Fruit fly (Drosophila melanogaster) whole organism, embryonic: Measurements from ENCODE around the gene CG31775.

ENCODE experiments used
- Asciz ChIP-seq: fragments of 200-800 bp; sonication (Bioruptor generic); optimal IDR thresholded peaks from 2 replicates; lab custom pipeline; 2017; ENCODE audit warnings: missing biosample characterization, mild to moderate bottlenecking, missing genetic modification characterization, missing genetic modification reagents
- Atf-2 ChIP-seq: fragments of 200-800 bp; sonication (Bioruptor generic); optimal IDR thresholded peaks from 2 replicates; lab custom pipeline; 2016; ENCODE audit warnings: missing biosample characterization, missing genetic modification characterization
- CG12155 ChIP-seq: fragments of 200-800 bp; sonication (Bioruptor generic); optimal IDR thresholded peaks from 3 replicates; lab custom pipeline; 2016; ENCODE audit warnings: missing biosample characterization, missing genetic modification characterization
- CG12299 ChIP-seq: fragments of 200-800 bp; sonication (Bioruptor generic); optimal IDR thresholded peaks from 2 replicates; lab custom pipeline; 2018; ENCODE audit warnings: missing biosample characterization, mild to moderate bottlenecking, missing genetic modification characterization
- CG13123 ChIP-seq: fragments of 200-800 bp; sonication (Bioruptor generic); optimal IDR thresholded peaks from 2 replicates; lab custom pipeline; 2016; ENCODE audit warnings: missing biosample characterization, missing genetic modification characterization
- CG15601 ChIP-seq: fragments of 200-800 bp; sonication (Bioruptor generic); optimal IDR thresholded peaks from 3 replicates; lab custom pipeline; 2019; ENCODE audit warnings: missing biosample characterization, mild to moderate bottlenecking, missing genetic modification characterization, moderate library complexity
- CG15696 ChIP-seq: fragments of 200-800 bp; sonication (Bioruptor generic); optimal IDR thresholded peaks from 2 replicates; lab custom pipeline; 2019; ENCODE audit warnings: missing biosample characterization, mild to moderate bottlenecking, missing genetic modification characterization, moderate library complexity
- CG16815 ChIP-seq: fragments of 200-800 bp; sonication (Bioruptor generic); optimal IDR thresholded peaks from 3 replicates; lab custom pipeline; 2017; ENCODE audit warnings: missing biosample characterization, mild to moderate bottlenecking, missing genetic modification characterization
- CG17829 ChIP-seq: fragments of 200-800 bp; optimal IDR thresholded peaks from 2 replicates; lab custom pipeline; 2019; ENCODE audit warnings: missing biosample characterization, mild to moderate bottlenecking, missing genetic modification characterization, moderate library complexity
- CG1832 ChIP-seq: fragments of 200-800 bp; sonication (Bioruptor generic); optimal IDR thresholded peaks from 2 replicates; lab custom pipeline; 2017; ENCODE audit warnings: missing biosample characterization, mild to moderate bottlenecking, missing genetic modification characterization, inconsistent platforms
- CG2116 ChIP-seq: fragments of 200-800 bp; sonication (Bioruptor generic); optimal IDR thresholded peaks from 3 replicates; lab custom pipeline; 2018; ENCODE audit warnings: missing biosample characterization, mild to moderate bottlenecking, missing genetic modification characterization
- CG2202 ChIP-seq: fragments of 200-800 bp; sonication (Bioruptor generic); optimal IDR thresholded peaks from 2 replicates; lab custom pipeline; 2018; ENCODE audit warnings: missing biosample characterization, mild to moderate bottlenecking, missing genetic modification characterization
- CG2875 ChIP-seq: fragments of 200-800 bp; sonication (Bioruptor generic); optimal IDR thresholded peaks from 2 replicates; lab custom pipeline; 2017; ENCODE audit warnings: missing biosample characterization, mild to moderate bottlenecking, missing genetic modification characterization, missing genetic modification reagents
- CG3407 ChIP-seq: fragments of 200-800 bp; sonication (Bioruptor generic); optimal IDR thresholded peaks from 2 replicates; lab custom pipeline; 2018; ENCODE audit warnings: missing biosample characterization, mild to moderate bottlenecking, missing genetic modification characterization
- CG5245 ChIP-seq: fragments of 200-800 bp; sonication (Bioruptor generic); optimal IDR thresholded peaks from 3 replicates; lab custom pipeline; 2016; ENCODE audit warnings: missing biosample characterization, missing genetic modification characterization
- CG6765 ChIP-seq: fragments of 200-800 bp; sonication (Bioruptor generic); optimal IDR thresholded peaks from 3 replicates; lab custom pipeline; 2017; ENCODE audit warnings: missing biosample characterization, mild to moderate bottlenecking, missing genetic modification characterization
- CG7271 ChIP-seq: fragments of 200-800 bp; sonication (Bioruptor generic); optimal IDR thresholded peaks from 2 replicates; lab custom pipeline; 2018; ENCODE audit warnings: missing biosample characterization, mild to moderate bottlenecking, missing genetic modification characterization, moderate library complexity
- CG7963 ChIP-seq: fragments of 200-800 bp; sonication (Bioruptor generic); IDR thresholded peaks from 3 replicates; pipeline ENCODE4 v1.3.6; 2022; ENCODE audit warnings: missing biosample characterization, missing genetic modification characterization; ENCODE audit not compliant: partially characterized antibody
- CG8924 ChIP-seq: fragments of 200-800 bp; optimal IDR thresholded peaks from 3 replicates; lab custom pipeline; 2019; ENCODE audit warnings: missing biosample characterization, mild to moderate bottlenecking, missing genetic modification characterization, moderate library complexity
- CTCF ChIP-seq: fragments of 200-800 bp; sonication (Bioruptor generic); optimal IDR thresholded peaks from 2 replicates; lab custom pipeline; 2017; ENCODE audit warnings: missing biosample characterization, mild to moderate bottlenecking, missing genetic modification characterization, moderate library complexity
- CkIIα-i1 ChIP-seq: fragments of 200-800 bp; sonication (Bioruptor generic); IDR thresholded peaks from 2 replicates; pipeline ENCODE4 v1.3.6; 2022; ENCODE audit warnings: missing biosample characterization, missing genetic modification characterization
- CrebB ChIP-seq: fragments of 200-800 bp; sonication (Bioruptor generic); optimal IDR thresholded peaks from 3 replicates; lab custom pipeline; 2018; ENCODE audit warnings: missing biosample characterization, mild to moderate bottlenecking, missing genetic modification characterization
- Doc3 ChIP-seq: fragments of 200-800 bp; sonication (Bioruptor generic); IDR thresholded peaks from 3 replicates; pipeline ENCODE4 v1.3.6; 2022; ENCODE audit warnings: missing biosample characterization, missing genetic modification characterization; ENCODE audit not compliant: partially characterized antibody
- Elba2 ChIP-seq: fragments of 200-800 bp; sonication (Bioruptor generic); optimal IDR thresholded peaks from 3 replicates; lab custom pipeline; 2016; ENCODE audit warnings: missing biosample characterization, missing genetic modification characterization
- Fer1 ChIP-seq: fragments of 200-800 bp; sonication (Bioruptor generic); optimal IDR thresholded peaks from 2 replicates; lab custom pipeline; 2017; ENCODE audit warnings: missing biosample characterization, mild to moderate bottlenecking, missing genetic modification characterization
- H15 ChIP-seq: fragments of 200-800 bp; sonication (Bioruptor generic); IDR thresholded peaks from 3 replicates; pipeline ENCODE4 v1.3.6; 2022; ENCODE audit warnings: missing biosample characterization, missing genetic modification characterization
- HHEX ChIP-seq: fragments of 200-800 bp; sonication (Bioruptor generic); optimal IDR thresholded peaks from 3 replicates; lab custom pipeline; 2017; ENCODE audit warnings: missing biosample characterization, mild to moderate bottlenecking, missing genetic modification characterization, missing genetic modification reagents
- Jarid2 ChIP-seq: fragments of 200-800 bp; sonication (Bioruptor generic); optimal IDR thresholded peaks from 3 replicates; lab custom pipeline; 2017; ENCODE audit warnings: mild to moderate bottlenecking, missing biosample characterization, missing genetic modification reagents, missing genetic modification characterization
- Lhr ChIP-seq: fragments of 200-800 bp; sonication (Bioruptor generic); optimal IDR thresholded peaks from 3 replicates; lab custom pipeline; 2017; ENCODE audit warnings: mild to moderate bottlenecking, missing biosample characterization, missing genetic modification reagents, missing genetic modification characterization
- MBD-R2 ChIP-seq: fragments of 200-800 bp; sonication (Bioruptor generic); IDR thresholded peaks from 2 replicates; pipeline ENCODE4 v1.3.6; 2022; ENCODE audit warnings: missing biosample characterization, missing genetic modification characterization
- Med ChIP-seq: fragments of 200-800 bp; sonication (Bioruptor generic); peaks from one replicate; lab custom pipeline; 2016; ENCODE audit warnings: missing biosample characterization, missing genetic modification characterization, mild to moderate bottlenecking, inconsistent platforms, moderate library complexity
- NfI ChIP-seq: fragments of 200-800 bp; sonication (Bioruptor generic); optimal IDR thresholded peaks from 3 replicates; lab custom pipeline; 2018; ENCODE audit warnings: missing biosample characterization, mild to moderate bottlenecking, missing genetic modification characterization, moderate library complexity
- Oaz ChIP-seq: fragments of 200-800 bp; sonication (Bioruptor generic); IDR thresholded peaks from 2 replicates; pipeline ENCODE4 v1.3.6; 2022; ENCODE audit warnings: missing biosample characterization, missing genetic modification characterization
- YL-1 ChIP-seq: fragments of 200-800 bp; sonication (Bioruptor generic); optimal IDR thresholded peaks from 3 replicates; lab custom pipeline; 2017; ENCODE audit warnings: missing biosample characterization, mild to moderate bottlenecking, missing genetic modification characterization
- ara ChIP-seq: fragments of 200-800 bp; sonication (Bioruptor generic); IDR thresholded peaks from 2 replicates; pipeline ENCODE4 v1.3.6; 2022; ENCODE audit warnings: missing biosample characterization, missing genetic modification characterization
- ase ChIP-seq: fragments of 200-800 bp; sonication (Bioruptor generic); IDR thresholded peaks from 3 replicates; pipeline ENCODE4 v1.3.6; 2022; ENCODE audit warnings: missing biosample characterization, missing genetic modification characterization
- az2 ChIP-seq: fragments of 200-800 bp; sonication (Bioruptor generic); optimal IDR thresholded peaks from 3 replicates; lab custom pipeline; 2016; ENCODE audit warnings: missing biosample characterization, missing genetic modification characterization
- bbx ChIP-seq: fragments of 200-800 bp; sonication (Bioruptor generic); IDR thresholded peaks from 2 replicates; pipeline ENCODE4 v1.3.6; 2022; ENCODE audit warnings: missing biosample characterization, missing genetic modification characterization; ENCODE audit not compliant: partially characterized antibody
- br ChIP-seq: fragments of >200 bp; optimal IDR thresholded peaks from 2 replicates; lab custom pipeline; 2017
- crc ChIP-seq: fragments of 200-800 bp; sonication (Bioruptor generic); optimal IDR thresholded peaks from 2 replicates; lab custom pipeline; 2016; ENCODE audit warnings: missing biosample characterization, missing genetic modification characterization
- eyg ChIP-seq: fragments of 200-800 bp; sonication (Bioruptor generic); optimal IDR thresholded peaks from 3 replicates; lab custom pipeline; 2016; ENCODE audit warnings: missing biosample characterization, missing genetic modification characterization
- ind ChIP-seq: fragments of 200-800 bp; sonication (Bioruptor generic); optimal IDR thresholded peaks from 3 replicates; lab custom pipeline; 2016; ENCODE audit warnings: missing biosample characterization, missing genetic modification characterization
- salm ChIP-seq: fragments of 200-800 bp; sonication (Bioruptor generic); optimal IDR thresholded peaks from 2 replicates; lab custom pipeline; 2018; ENCODE audit warnings: missing biosample characterization, mild to moderate bottlenecking, missing genetic modification characterization
- shn ChIP-seq: fragments of 200-800 bp; sonication (Bioruptor generic); optimal IDR thresholded peaks from 3 replicates; lab custom pipeline; 2016; ENCODE audit warnings: missing biosample characterization, missing genetic modification characterization
- slou ChIP-seq: fragments of 200-800 bp; sonication (Bioruptor generic); optimal IDR thresholded peaks from 3 replicates; lab custom pipeline; 2016; ENCODE audit warnings: missing biosample characterization, missing genetic modification characterization
- sqz ChIP-seq: fragments of 200-800 bp; sonication (Bioruptor generic); optimal IDR thresholded peaks from 3 replicates; lab custom pipeline; 2018; ENCODE audit warnings: missing biosample characterization, mild to moderate bottlenecking, missing genetic modification characterization
- sr ChIP-seq: fragments of 200-800 bp; sonication (Bioruptor generic); IDR thresholded peaks from 3 replicates; pipeline ENCODE4 v1.3.6; 2022; ENCODE audit warnings: missing biosample characterization, missing genetic modification characterization
- tin ChIP-seq: fragments of 200-800 bp; sonication (Bioruptor generic); optimal IDR thresholded peaks from 3 replicates; lab custom pipeline; 2016; ENCODE audit warnings: missing biosample characterization, missing genetic modification characterization
- zfh1 ChIP-seq: fragments of 200-800 bp; sonication (Bioruptor generic); IDR thresholded peaks from 3 replicates; pipeline ENCODE4 v1.3.6; 2022; ENCODE audit warnings: missing biosample characterization, missing genetic modification characterization
- zfh2 ChIP-seq: fragments of 200-800 bp; sonication (Bioruptor generic); optimal IDR thresholded peaks from 2 replicates; lab custom pipeline; 2016; ENCODE audit warnings: missing biosample characterization, missing genetic modification characterization

The CG31775 gene

dm6 chr2L:14688922-14689711 is 48.5 kb downstream of the CG31775 start, which contains the start of gene osp (continued):
- TF ChIP-seq az2 (GFP tag; lab: Kevin White, UChicago), result peak; percentile 97
- peak; percentile 96 for TF ChIP-seq ind (GFP tag; lab: Kevin White, UChicago)
- peak; percentile 30 for TF ChIP-seq eyg (GFP tag; lab: Kevin White, UChicago)
- no peak for TF ChIP-seq CG1832
- peak; percentile 99 for TF ChIP-seq CG8924 (tag; lab: Kevin White, UChicago)
- peak; percentile 96 for TF ChIP-seq CG6765 (GFP tag; lab: Kevin White, UChicago)
- peak; percentile 99 for TF ChIP-seq salm (tag; lab: Kevin White, UChicago)
- TF ChIP-seq br, result no peak
- peak; percentile 96 for TF ChIP-seq CG2875
- peak; percentile 27 for TF ChIP-seq crc (GFP tag; lab: Kevin White, UChicago)
- peak; percentile 98 for TF ChIP-seq CrebB (tag; lab: Kevin White, UChicago)
- peak; percentile 88 for TF ChIP-seq CkIIα-i1 (GFP tag; lab: Robert Waterston, UW)
- TF ChIP-seq Oaz (GFP tag; lab: Robert Waterston, UW), result peak; percentile 98
- peak; percentile 97 for TF ChIP-seq sqz (GFP tag; lab: Kevin White, UChicago)
- no peak for TF ChIP-seq CG7963 (GFP tag; lab: Robert Waterston, UW)
- TF ChIP-seq NfI (GFP tag; lab: Kevin White, UChicago), result peak; percentile 96
- peak; percentile 40 for TF ChIP-seq CTCF (GFP tag; lab: Kevin White, UChicago)
- TF ChIP-seq CG2202 (tag; lab: Kevin White, UChicago), result peak; percentile 98
- TF ChIP-seq shn (GFP tag; lab: Kevin White, UChicago), result peak; percentile 59
- peak; percentile 98 for TF ChIP-seq ara
- peak; percentile 98 for TF ChIP-seq MBD-R2 (GFP tag; lab: Robert Waterston, UW)
- TF ChIP-seq YL-1 (GFP tag; lab: Kevin White, UChicago), result peak; percentile 79
- peak; percentile 94 for TF ChIP-seq Lhr
- TF ChIP-seq CG15601, result peak; percentile 98
- TF ChIP-seq Doc3 (GFP tag; lab: Robert Waterston, UW), result no peak
- peak; percentile 74 for TF ChIP-seq Atf-2
- TF ChIP-seq HHEX (GFP tag; lab: Kevin White, UChicago), result peak; percentile 97
- TF ChIP-seq ase (GFP tag; lab: Robert Waterston, UW), result peak; percentile 99
- TF ChIP-seq CG15696 (tag; lab: Kevin White, UChicago), result peak; percentile 96
- peak; percentile 98 for TF ChIP-seq Fer1 (GFP tag; lab: Kevin White, UChicago)
- TF ChIP-seq CG16815 (GFP tag; lab: Kevin White, UChicago), result peak; percentile 94
- peak; percentile 97 for TF ChIP-seq tin (GFP tag; lab: Kevin White, UChicago)
- TF ChIP-seq Jarid2 (GFP tag; lab: Kevin White, UChicago), result peak; percentile 99
- TF ChIP-seq Med (GFP tag; lab: Kevin White, UChicago), result peak; percentile 93
- peak; percentile 95 for TF ChIP-seq CG12155 (GFP tag; lab: Kevin White, UChicago)
- TF ChIP-seq CG5245, result peak; percentile 96
- TF ChIP-seq CG3407 (GFP tag; lab: Kevin White, UChicago), result peak; percentile 96
- TF ChIP-seq CG17829, result peak; percentile 99
- peak; percentile 98 for TF ChIP-seq H15 (GFP tag; lab: Robert Waterston, UW)
- peak; percentile 86 for TF ChIP-seq CG2116 (GFP tag; lab: Kevin White, UChicago)
- peak; percentile 95 for TF ChIP-seq slou
- TF ChIP-seq CG13123 (GFP tag; lab: Kevin White, UChicago), result peak; percentile 92
- TF ChIP-seq Asciz, result peak; percentile 98
- no peak; the same call in 2 of the 3 replicates for TF ChIP-seq sr (GFP tag; lab: Robert Waterston, UW)
- TF ChIP-seq zfh1, result peak; percentile 98
- peak; percentile 98 for TF ChIP-seq CG12299
- TF ChIP-seq CG7271, result peak; percentile 96
- TF ChIP-seq zfh2 (GFP tag; lab: Kevin White, UChicago), result peak; percentile 76
- peak; percentile 68; the same call in 1 of the 2 replicates for TF ChIP-seq bbx (GFP tag; lab: Robert Waterston, UW)
- TF ChIP-seq Elba2 (GFP tag; lab: Kevin White, UChicago), result no peak
